Fruit fly (Drosophila melanogaster): ENCODE measurements around the gene ph-p.

dm6 chrX:2076412-2077357 is 61.5 kb downstream of the ph-p start, which contains the start of gene CG4025:
- TF ChIP-seq CTCF (optimal IDR thresholded peaks at IDR 0.05) = no peak
- TF ChIP-seq CG8478 (optimal IDR thresholded peaks at IDR 0.05) = no peak
